Worm (Caenorhabditis elegans) whole organism, L4 larva: ENCODE results near the gene Y39A3B.1.

Experiments
- ZK337.2 ChIP-seq: fragments of 200-800 bp; sonication (Bioruptor generic); IDR thresholded peaks from 2 replicates; pipeline ENCODE4 v1.3.6; 2022; ENCODE audit warnings: missing genetic modification reagents, missing genetic modification characterization, missing compliant biosample characterization
- ceh-82 ChIP-seq: sonication (generic microtip); optimal IDR thresholded peaks from 2 replicates; lab custom pipeline; 2017; ENCODE audit warnings: missing biosample characterization, missing genetic modification characterization
- dpl-1 ChIP-seq: fragments of 150-350 bp; optimal IDR thresholded peaks from 2 replicates; lab custom pipeline; 2014; ENCODE audit warnings: missing biosample characterization, missing genetic modification reagents, missing genetic modification characterization
- mxl-3 ChIP-seq: fragments of 200-800 bp; sonication (Bioruptor generic); optimal IDR thresholded peaks from 2 replicates; lab custom pipeline; 2018; ENCODE audit warnings: mild to moderate bottlenecking, missing genetic modification characterization, missing compliant biosample characterization
- nhr-11 ChIP-seq: fragments of 150-350 bp; optimal IDR thresholded peaks from 2 replicates; lab custom pipeline; 2014; ENCODE audit warnings: missing biosample characterization, missing genetic modification characterization
- nhr-25 ChIP-seq: sonication (generic microtip); optimal IDR thresholded peaks from 2 replicates; lab custom pipeline; 2017; ENCODE audit warnings: missing genetic modification characterization, mild to moderate bottlenecking, missing compliant biosample characterization, antibody characterized with exemption, moderate library complexity, borderline replicate concordance; ENCODE audit not compliant: insufficient read depth
- unc-62 ChIP-seq, 3 experiments: fragments of 150-350 bp in 1 of 3; sonication (generic microtip); optimal IDR thresholded peaks in 2 of 3; peaks in 1 of 3; 1 replicate in 1 of 3; 2 replicates in 2 of 3; lab custom pipeline; 2014 to 2017; ENCODE audit warnings: missing biosample characterization in 3 of 3, missing genetic modification characterization in 3 of 3, missing genetic modification reagents in 3 of 3, missing genotype in 1 of 3
- ztf-11 ChIP-seq: fragments of 150-350 bp; optimal IDR thresholded peaks from 2 replicates; lab custom pipeline; 2014; ENCODE audit warnings: missing biosample characterization, missing genetic modification characterization

ce11 chrIII:2001210-2001609, 4.6 kb upstream of the Y39A3B.1 start:
- TF ChIP-seq dpl-1 (GFP tag; lab: Kevin White, UChicago) (no peak), ZK337.2 (GFP tag; lab: Robert Waterston, UW) (no peak), nhr-25 (tag; lab: Kevin White, UChicago) (no peak), nhr-11 (tag; lab: Kevin White, UChicago) (no peak), ztf-11 (tag; lab: Kevin White, UChicago) (no peak), unc-62 (GFP tag; optimal IDR thresholded peaks at IDR 0.05 in 1 of 2; lab: Kevin White, UChicago) (peak in 1 of 2 experiments; percentile 30), unc-62 (tag; optimal IDR thresholded peaks at IDR 0.05; lab: Kevin White, UChicago) (no peak), mxl-3 (no peak), ceh-82 (tag; lab: Kevin White, UChicago) (no peak)
